Worm (Caenorhabditis elegans) whole organism, young adult: ENCODE results near the gene ZK930.7.

ENCODE experiments used
- C06A6.2 ChIP-seq: fragments of 200-800 bp; sonication (Bioruptor generic); conservative IDR thresholded peaks from 2 replicates; pipeline ENCODE4 v1.3.6; 2022; ENCODE audit warnings: missing genetic modification characterization, missing compliant biosample characterization
- F33H1.4 ChIP-seq: fragments of 200-800 bp; sonication (Bioruptor generic); IDR thresholded peaks from 2 replicates; pipeline ENCODE4 v1.3.6; 2022; ENCODE audit warnings: missing genetic modification reagents, missing genetic modification characterization, missing compliant biosample characterization
- K11D2.4 ChIP-seq: fragments of 200-800 bp; sonication (Bioruptor generic); IDR thresholded peaks from 2 replicates; pipeline ENCODE4 v1.3.6; 2022; ENCODE audit warnings: missing genetic modification reagents, missing genetic modification characterization, missing compliant biosample characterization
- T26A5.8 ChIP-seq: sonication (generic microtip); optimal IDR thresholded peaks from 2 replicates; lab custom pipeline; 2016; ENCODE audit warnings: missing genetic modification characterization, missing compliant biosample characterization
- Y53F4B.3 ChIP-seq: fragments of 200-800 bp; sonication (Bioruptor generic); IDR thresholded peaks from 2 replicates; pipeline ENCODE4 v1.3.6; 2022; ENCODE audit warnings: missing genetic modification reagents, missing genetic modification characterization, missing compliant biosample characterization
- ZK185.1 ChIP-seq: sonication (generic microtip); optimal IDR thresholded peaks from 2 replicates; lab custom pipeline; 2016; ENCODE audit warnings: mild to moderate bottlenecking, missing genetic modification characterization, missing compliant biosample characterization; ENCODE audit not compliant: poor library complexity, severe bottlenecking
- aptf-2 ChIP-seq: fragments of 200-800 bp; sonication (Bioruptor generic); conservative IDR thresholded peaks from 2 replicates; pipeline ENCODE4 v1.3.6; 2022; ENCODE audit warnings: missing genetic modification reagents, missing genetic modification characterization, missing compliant biosample characterization
- attf-6 ChIP-seq: fragments of 200-800 bp; sonication (Bioruptor generic); IDR thresholded peaks from 2 replicates; pipeline ENCODE4 v1.3.6; 2022; ENCODE audit warnings: missing genetic modification reagents, missing genetic modification characterization, missing compliant biosample characterization
- ceh-27 ChIP-seq: fragments of 200-800 bp; sonication (Bioruptor generic); optimal IDR thresholded peaks from 2 replicates; lab custom pipeline; 2018; ENCODE audit warnings: mild to moderate bottlenecking, missing genetic modification characterization, moderate library complexity, missing compliant biosample characterization
- ceh-40 ChIP-seq: fragments of 200-800 bp; sonication (Bioruptor generic); IDR thresholded peaks from 2 replicates; pipeline ENCODE4 v1.3.6; 2022; ENCODE audit warnings: missing genetic modification characterization, missing compliant biosample characterization
- chd-7 ChIP-seq: sonication (generic microtip); optimal IDR thresholded peaks from 2 replicates; lab custom pipeline; 2016; ENCODE audit warnings: mild to moderate bottlenecking, missing genetic modification characterization, moderate library complexity, missing compliant biosample characterization
- egl-18 ChIP-seq: fragments of 200-800 bp; sonication (Bioruptor generic); IDR thresholded peaks from 2 replicates; pipeline ENCODE4 v1.3.6; 2022; ENCODE audit warnings: missing genetic modification reagents, missing genetic modification characterization, missing compliant biosample characterization
- egrh-3 ChIP-seq: fragments of 200-800 bp; sonication (Bioruptor generic); IDR thresholded peaks from 2 replicates; pipeline ENCODE4 v1.3.6; 2022; ENCODE audit warnings: missing genetic modification reagents, missing genetic modification characterization, missing compliant biosample characterization
- ekl-4 ChIP-seq: fragments of 200-800 bp; sonication (Bioruptor generic); IDR thresholded peaks from 2 replicates; pipeline ENCODE4 v1.3.6; 2022; ENCODE audit warnings: missing genetic modification reagents, missing genetic modification characterization, missing compliant biosample characterization
- fkh-3 ChIP-seq: sonication (generic microtip); optimal IDR thresholded peaks from 2 replicates; lab custom pipeline; 2016; ENCODE audit warnings: mild to moderate bottlenecking, missing genetic modification characterization, missing compliant biosample characterization
- hlh-26 ChIP-seq: fragments of 200-800 bp; sonication (Bioruptor generic); conservative IDR thresholded peaks from 2 replicates; pipeline ENCODE4 v1.3.6; 2022; ENCODE audit warnings: missing genetic modification reagents, missing genetic modification characterization, missing compliant biosample characterization
- hrde-1 ChIP-seq: sonication (generic microtip); optimal IDR thresholded peaks from 2 replicates; lab custom pipeline; 2016; ENCODE audit warnings: missing genetic modification characterization, mild to moderate bottlenecking, missing compliant biosample characterization, moderate library complexity, missing genotype, missing genetic modification reagents, borderline replicate concordance
- let-526 ChIP-seq: fragments of 200-800 bp; sonication (Bioruptor generic); IDR thresholded peaks from 2 replicates; pipeline ENCODE4 v1.3.6; 2022; ENCODE audit warnings: missing genetic modification reagents, missing genetic modification characterization, missing compliant biosample characterization
- let-607 ChIP-seq, 2 experiments: fragments of 200-800 bp in 1 of 2; sonication (Bioruptor generic) in 1 of 2; sonication (generic microtip) in 1 of 2; optimal IDR thresholded peaks; 2 replicates each; lab custom pipeline; 2016 to 2018; ENCODE audit warnings: mild to moderate bottlenecking in 2 of 2, missing compliant biosample characterization in 2 of 2, missing genetic modification characterization in 2 of 2, moderate library complexity in 2 of 2, missing genotype in 1 of 2
- lin-54 ChIP-seq: fragments of 200-800 bp; sonication (Bioruptor generic); optimal IDR thresholded peaks from 2 replicates; lab custom pipeline; 2018; ENCODE audit warnings: mild to moderate bottlenecking, missing genetic modification characterization, missing compliant biosample characterization
- lir-1 ChIP-seq: fragments of 200-800 bp; sonication (Bioruptor generic); conservative IDR thresholded peaks from 2 replicates; pipeline ENCODE4 v1.3.6; 2022; ENCODE audit warnings: missing genetic modification reagents, missing genetic modification characterization, missing compliant biosample characterization
- lsy-27 ChIP-seq: sonication (generic microtip); optimal IDR thresholded peaks from 2 replicates; lab custom pipeline; 2017; ENCODE audit warnings: missing genetic modification characterization, mild to moderate bottlenecking, missing compliant biosample characterization, antibody characterized with exemption, missing genotype, borderline replicate concordance; ENCODE audit not compliant: insufficient read depth
- mel-28 ChIP-seq: sonication (generic microtip); optimal IDR thresholded peaks from 2 replicates; lab custom pipeline; 2016; ENCODE audit warnings: borderline replicate concordance, mild to moderate bottlenecking, missing genetic modification characterization, missing compliant biosample characterization
- mxl-1 ChIP-seq: sonication (generic microtip); optimal IDR thresholded peaks from 2 replicates; lab custom pipeline; 2016; ENCODE audit warnings: missing genetic modification characterization, missing compliant biosample characterization
- nfya-1 ChIP-seq: sonication (generic microtip); optimal IDR thresholded peaks from 2 replicates; lab custom pipeline; 2017; ENCODE audit warnings: antibody characterized with exemption, missing compliant biosample characterization, missing genetic modification characterization, borderline replicate concordance; ENCODE audit not compliant: insufficient read depth
- nfyb-1 ChIP-seq: fragments of 200-800 bp; sonication (Bioruptor generic); IDR thresholded peaks from 2 replicates; pipeline ENCODE4 v1.3.6; 2022; ENCODE audit warnings: missing genetic modification reagents, missing genetic modification characterization, missing compliant biosample characterization
- nhr-90 ChIP-seq: sonication (generic microtip); optimal IDR thresholded peaks from 2 replicates; lab custom pipeline; 2016; ENCODE audit warnings: missing genotype, mild to moderate bottlenecking, missing genetic modification characterization, missing compliant biosample characterization
- pbrm-1 ChIP-seq: fragments of 200-800 bp; sonication (Bioruptor generic); IDR thresholded peaks from 2 replicates; pipeline ENCODE4 v1.3.6; 2022; ENCODE audit warnings: missing genetic modification reagents, missing genetic modification characterization, missing compliant biosample characterization
- sea-2 ChIP-seq: fragments of 200-800 bp; sonication (Bioruptor generic); IDR thresholded peaks from 2 replicates; pipeline ENCODE4 v1.3.6; 2022; ENCODE audit warnings: missing genetic modification characterization, missing compliant biosample characterization
- snpc-1.1 ChIP-seq: sonication (generic microtip); optimal IDR thresholded peaks from 2 replicates; lab custom pipeline; 2017; ENCODE audit warnings: missing genetic modification characterization, mild to moderate bottlenecking, missing compliant biosample characterization, antibody characterized with exemption, moderate library complexity, missing genotype, missing genetic modification reagents; ENCODE audit not compliant: insufficient read depth
- snpc-1.3 ChIP-seq: sonication (generic microtip); optimal IDR thresholded peaks from 2 replicates; lab custom pipeline; 2017; ENCODE audit warnings: missing genetic modification characterization, mild to moderate bottlenecking, missing compliant biosample characterization, antibody characterized with exemption, moderate library complexity, missing genotype, missing genetic modification reagents; ENCODE audit not compliant: insufficient read depth
- snpc-4 ChIP-seq, 5 experiments: fragments of 150-350 bp in 1 of 5; sonication (generic microtip) in 4 of 5; optimal IDR thresholded peaks; 2 replicates each; lab custom pipeline; 2014 to 2018; ENCODE audit warnings: missing genetic modification characterization in 5 of 5, missing biosample characterization in 3 of 5, antibody characterized with exemption in 2 of 5, mild to moderate bottlenecking in 2 of 5, missing compliant biosample characterization in 2 of 5, missing genotype in 2 of 5, moderate library complexity in 2 of 5, missing genetic modification reagents in 1 of 5
- tbp1 ChIP-seq: fragments of 200-800 bp; sonication (Bioruptor generic); optimal IDR thresholded peaks from 2 replicates; lab custom pipeline; 2018; ENCODE audit warnings: mild to moderate bottlenecking, missing genetic modification characterization, missing compliant biosample characterization
- ztf-3 ChIP-seq: fragments of 200-800 bp; sonication (Bioruptor generic); optimal IDR thresholded peaks from 2 replicates; lab custom pipeline; 2018; ENCODE audit warnings: mild to moderate bottlenecking, missing genetic modification characterization, missing compliant biosample characterization

Gene ZK930.7

DNA sequence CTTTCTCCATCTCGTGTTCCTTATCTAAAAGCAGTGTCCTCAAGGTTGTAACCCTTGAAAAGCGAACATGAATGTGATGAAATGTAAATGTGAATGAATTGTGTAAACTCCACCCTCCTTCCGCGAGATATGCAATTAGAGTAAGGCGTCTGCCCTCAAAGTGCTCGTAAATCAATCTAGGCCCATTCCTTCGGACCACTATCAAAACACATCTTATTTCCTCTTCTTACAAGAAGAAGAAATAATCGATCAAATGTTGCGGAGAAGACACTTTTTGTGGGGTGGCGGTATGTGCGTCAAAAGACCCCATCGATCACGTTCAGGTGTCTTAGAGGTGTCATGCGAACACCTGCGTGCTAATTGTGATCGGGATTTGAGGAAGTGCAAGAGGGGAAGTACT is 12.2 kb upstream of the ZK930.7 start:
- TF ChIP-seq ekl-4 (GFP tag; lab: Robert Waterston, UW) (no peak), aptf-2 (no peak), snpc-1.3 (tag; lab: Kevin White, UChicago) (no peak), ceh-40 (no peak), nfya-1 (tag; lab: Kevin White, UChicago) (no peak)

DNA sequence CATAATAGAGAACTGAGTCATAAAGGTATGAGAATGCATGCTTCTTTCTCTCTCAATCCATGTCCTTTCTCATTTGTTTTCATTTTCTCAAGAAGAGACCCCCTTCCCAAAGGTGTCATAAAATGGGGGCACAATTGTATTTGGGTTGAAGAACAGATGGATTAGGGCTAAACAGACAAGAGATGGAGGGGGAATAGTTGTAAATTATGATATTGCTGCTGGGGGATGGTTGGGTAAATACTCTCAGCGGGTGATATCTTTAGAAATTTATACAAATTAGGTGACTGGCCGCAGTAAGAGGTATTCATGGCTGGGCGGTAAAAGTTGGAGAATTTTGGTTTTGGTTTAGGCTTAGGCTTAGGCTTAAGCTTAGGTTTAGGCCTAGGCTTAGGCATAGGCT is 9.4 kb upstream of the ZK930.7 start:
- TF ChIP-seq ZK185.1 (no peak), lir-1 (GFP tag; lab: Robert Waterston, UW) (no peak), pbrm-1 (GFP tag; lab: Robert Waterston, UW) (no peak), ekl-4 (GFP tag; lab: Robert Waterston, UW) (no peak), lsy-27 (tag; lab: Kevin White, UChicago) (no peak), nhr-90 (no peak), let-526 (GFP tag; lab: Robert Waterston, UW) (no peak), hlh-26 (no peak), sea-2 (no peak), egl-18 (GFP tag; lab: Robert Waterston, UW) (no peak), C06A6.2 (no peak), Y53F4B.3 (GFP tag; lab: Robert Waterston, UW) (no peak), hrde-1 (tag; lab: Kevin White, UChicago) (no peak), mel-28 (tag; lab: Kevin White, UChicago) (no peak)

DNA sequence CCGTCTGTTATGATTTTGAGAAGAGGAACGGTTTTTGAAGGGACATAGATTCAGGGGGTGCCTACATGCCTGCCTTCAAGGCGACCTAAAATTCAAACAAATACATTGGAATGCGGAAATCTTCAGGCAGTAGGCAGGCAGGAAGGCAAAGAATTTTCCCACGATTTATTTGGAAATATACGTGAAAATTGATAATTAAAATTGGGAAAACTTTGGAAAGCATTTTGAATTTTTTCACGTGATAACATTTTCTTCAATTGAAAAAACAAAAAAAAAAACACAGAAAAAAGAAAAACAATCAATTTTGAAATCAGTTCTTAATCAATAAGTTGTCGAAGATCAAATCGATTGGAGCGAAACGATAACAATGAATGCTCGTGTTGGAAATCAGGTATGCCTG is 8.2 kb upstream of the ZK930.7 start, which contains the start of gene ZK930.4:
Gene ZK930.4, plus strand, starts transcription at position 301 of the 400 bp plus-strand sequence.
- TF ChIP-seq snpc-4 (GFP tag; optimal IDR thresholded peaks at IDR 0.05; lab: Kevin White, UChicago) (no peak), snpc-4 (tag; optimal IDR thresholded peaks at IDR 0.05; lab: Kevin White, UChicago) (no peak), ZK185.1 (no peak), chd-7 (tag; lab: Kevin White, UChicago) (no peak), snpc-1.1 (tag; lab: Kevin White, UChicago) (no peak), F33H1.4 (GFP tag; lab: Robert Waterston, UW) (no peak), ceh-40 (no peak), K11D2.4 (GFP tag; lab: Robert Waterston, UW) (no peak), tbp1 (GFP tag; lab: Kevin White, UChicago) (no peak), T26A5.8 (tag; lab: Kevin White, UChicago) (no peak), hrde-1 (tag; lab: Kevin White, UChicago) (no peak), fkh-3 (tag; lab: Kevin White, UChicago) (no peak), lin-54 (GFP tag; lab: Kevin White, UChicago) (no peak), ztf-3 (no peak), mxl-1 (tag; lab: Kevin White, UChicago) (no peak), attf-6 (GFP tag; lab: Robert Waterston, UW) (no peak), let-607 (tag; optimal IDR thresholded peaks at IDR 0.05; lab: Kevin White, UChicago) (no peak), ceh-27 (no peak)

DNA sequence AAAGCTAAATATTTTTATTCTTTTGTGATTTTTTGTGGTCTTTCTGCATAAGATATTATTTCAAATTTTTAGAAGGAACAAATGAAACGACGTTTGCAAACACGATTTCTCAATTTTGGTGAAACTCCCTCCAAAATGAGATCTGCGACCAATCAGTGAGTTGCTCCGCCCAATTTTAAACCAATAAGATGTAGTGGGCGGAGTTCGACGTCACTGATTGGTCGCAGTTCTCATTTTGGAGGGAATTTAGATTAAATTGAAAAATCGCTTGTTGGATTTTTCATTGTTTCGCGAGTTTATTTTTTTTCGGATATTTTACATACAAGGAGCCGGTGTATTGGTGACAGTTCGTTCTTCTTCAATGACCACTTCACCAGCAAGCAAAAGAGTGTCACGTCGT is 3.8 kb upstream of the ZK930.7 start:
- TF ChIP-seq egrh-3 (GFP tag; lab: Robert Waterston, UW) (no peak), nfyb-1 (GFP tag; lab: Robert Waterston, UW) (peak; percentile 61)
